Worm (Caenorhabditis elegans) whole organism, L4 larva: ENCODE measurements around the gene srh-223.
A peak's percentile ranks its signal among the peaks of the same experiment; 100 is the strongest.

ENCODE experiments used
- aha-1 ChIP-seq: fragments of 150-350 bp; peaks from one replicate; lab custom pipeline; 2014; ENCODE audit warnings: missing biosample characterization, missing genetic modification characterization
- attf-4 ChIP-seq: sonication (generic microtip); optimal IDR thresholded peaks from 3 replicates; lab custom pipeline; 2017; ENCODE audit warnings: missing biosample characterization, missing genetic modification characterization
- daf-16 ChIP-seq, 3 experiments: sonication (generic microtip); optimal IDR thresholded peaks; 2 replicates each; lab custom pipeline; 2016 to 2017; ENCODE audit warnings: missing genetic modification characterization in 3 of 3, missing genetic modification reagents in 3 of 3, mild to moderate bottlenecking in 2 of 3, missing compliant biosample characterization in 2 of 3, missing biosample characterization in 1 of 3, moderate library complexity in 1 of 3
- dmd-6 ChIP-seq: fragments of 200-800 bp; sonication (Bioruptor generic); IDR thresholded peaks from 2 replicates; pipeline ENCODE4 v1.3.6; 2022; ENCODE audit warnings: missing genetic modification reagents, missing genetic modification characterization, missing compliant biosample characterization
- dpl-1 ChIP-seq: fragments of 150-350 bp; optimal IDR thresholded peaks from 2 replicates; lab custom pipeline; 2014; ENCODE audit warnings: missing biosample characterization, missing genetic modification reagents, missing genetic modification characterization
- hlh-11 ChIP-seq: fragments of 200-800 bp; sonication (Bioruptor generic); optimal IDR thresholded peaks from 2 replicates; lab custom pipeline; 2018; ENCODE audit warnings: mild to moderate bottlenecking, missing genetic modification characterization, missing compliant biosample characterization
- hmg-1.1 ChIP-seq: fragments of 200-800 bp; sonication (Bioruptor generic); IDR thresholded peaks from 2 replicates; pipeline ENCODE4 v1.3.6; 2022; ENCODE audit warnings: missing genetic modification reagents, missing genetic modification characterization, missing compliant biosample characterization
- lin-13 ChIP-seq: fragments of 150-350 bp; optimal IDR thresholded peaks from 2 replicates; lab custom pipeline; 2014; ENCODE audit warnings: missing biosample characterization, missing genetic modification reagents, missing genetic modification characterization
- lsy-2 ChIP-seq, 2 experiments: fragments of 150-350 bp in 1 of 2; sonication (generic microtip) in 1 of 2; optimal IDR thresholded peaks; 2 replicates each; lab custom pipeline; 2014 to 2017; ENCODE audit warnings: missing biosample characterization in 2 of 2, missing genetic modification characterization in 2 of 2
- mdl-1 ChIP-seq, 2 experiments: fragments of 150-350 bp in 1 of 2; sonication (generic microtip) in 1 of 2; optimal IDR thresholded peaks; 2 replicates each; lab custom pipeline; 2014 to 2017; ENCODE audit warnings: missing biosample characterization in 2 of 2, missing genetic modification characterization in 2 of 2
- nhr-28 ChIP-seq: fragments of 150-350 bp; optimal IDR thresholded peaks from 2 replicates; lab custom pipeline; 2014; ENCODE audit warnings: missing biosample characterization, missing genetic modification characterization
- php-3 ChIP-seq: fragments of 200-800 bp; sonication (Bioruptor generic); IDR thresholded peaks from 2 replicates; pipeline ENCODE4 v1.3.6; 2022; ENCODE audit warnings: missing genetic modification reagents, missing genetic modification characterization, missing compliant biosample characterization
- pqm-1 ChIP-seq: sonication (generic microtip); optimal IDR thresholded peaks from 2 replicates; lab custom pipeline; 2017; ENCODE audit warnings: missing biosample characterization, missing genetic modification characterization
- spr-3 ChIP-seq: fragments of 200-800 bp; sonication (Bioruptor generic); optimal IDR thresholded peaks from 2 replicates; lab custom pipeline; 2018; ENCODE audit warnings: mild to moderate bottlenecking, missing genetic modification characterization, missing compliant biosample characterization
- unc-62 ChIP-seq, 3 experiments: fragments of 150-350 bp in 1 of 3; sonication (generic microtip); optimal IDR thresholded peaks in 2 of 3; peaks in 1 of 3; 1 replicate in 1 of 3; 2 replicates in 2 of 3; lab custom pipeline; 2014 to 2017; ENCODE audit warnings: missing biosample characterization in 3 of 3, missing genetic modification characterization in 3 of 3, missing genetic modification reagents in 3 of 3, missing genotype in 1 of 3
- zfp-3 ChIP-seq: fragments of 200-800 bp; sonication (Bioruptor generic); conservative IDR thresholded peaks from 2 replicates; pipeline ENCODE4 v1.3.6; 2022; ENCODE audit warnings: missing genetic modification reagents, missing genetic modification characterization, missing compliant biosample characterization

Gene srh-223

DNA sequence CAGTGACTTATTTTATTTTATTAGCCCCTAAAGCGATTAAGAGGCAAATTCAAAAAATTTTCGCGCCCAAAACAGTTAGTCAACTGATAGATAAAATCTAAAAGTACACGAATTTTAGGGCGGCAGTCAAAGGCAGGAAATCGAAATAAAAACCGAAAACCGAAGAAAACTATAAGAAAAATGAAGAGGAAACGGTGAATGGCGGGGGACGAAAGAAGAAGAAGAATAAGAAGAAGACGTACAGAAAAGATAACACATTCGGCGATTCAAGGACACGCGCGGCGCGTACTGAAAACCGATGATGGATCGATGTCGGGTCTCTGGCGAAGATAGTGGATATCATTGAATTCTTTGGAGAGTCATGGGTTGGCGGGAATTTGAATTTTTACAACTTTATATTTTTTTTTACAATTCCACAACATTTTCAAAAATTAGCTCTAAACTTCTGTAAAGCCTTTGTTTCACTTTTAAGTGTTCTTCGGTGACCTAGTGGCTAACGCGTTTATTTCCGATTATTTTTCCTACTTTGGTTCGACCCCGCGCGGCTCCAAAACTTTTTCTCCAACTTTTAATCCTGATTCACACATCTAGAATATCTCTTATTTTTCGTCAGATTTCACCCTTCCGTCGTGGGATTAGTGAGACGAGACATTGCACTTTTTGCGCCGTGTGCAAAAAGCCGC is 49.4 kb downstream of the srh-223 start:
- no peak for TF ChIP-seq lin-13
- no peak for TF ChIP-seq php-3 (GFP tag; lab: Robert Waterston, UW)
- no peak for TF ChIP-seq hmg-1.1 (GFP tag; lab: Robert Waterston, UW)
- TF ChIP-seq mdl-1 (tag; optimal IDR thresholded peaks at IDR 0.05; lab: Kevin White, UChicago): peak in 1 of 2 experiments; percentile 38
- TF ChIP-seq aha-1 (tag; lab: Kevin White, UChicago): peak; percentile 90
- TF ChIP-seq hlh-11: peak; percentile 29
- peak in 1 of 2 experiments; percentile 9 for TF ChIP-seq lsy-2 (tag; optimal IDR thresholded peaks at IDR 0.05; lab: Kevin White, UChicago)
- peak in 1 of 2 experiments; percentile 94 for TF ChIP-seq unc-62 (GFP tag; optimal IDR thresholded peaks at IDR 0.05 in 1 of 2; lab: Kevin White, UChicago)
- no peak for TF ChIP-seq unc-62 (tag; optimal IDR thresholded peaks at IDR 0.05; lab: Kevin White, UChicago)
- no peak for TF ChIP-seq zfp-3
- TF ChIP-seq dpl-1 (GFP tag; lab: Kevin White, UChicago): peak; percentile 66
- TF ChIP-seq pqm-1 (tag; lab: Kevin White, UChicago): no peak
- no peak for TF ChIP-seq spr-3
- peak; percentile 60 for TF ChIP-seq nhr-28 (tag; lab: Kevin White, UChicago)

ce11 chrIV:4032350-4032749 is 50.6 kb downstream of the srh-223 start:
- TF ChIP-seq nhr-28 (tag; lab: Kevin White, UChicago) (peak; percentile 19), dmd-6 (peak; percentile 9; the same call in 1 of the 2 replicates), attf-4 (tag; lab: Kevin White, UChicago) (no peak), spr-3 (no peak), daf-16 (GFP tag; optimal IDR thresholded peaks at IDR 0.05; lab: Kevin White, UChicago) (no peak), daf-16 (tag; optimal IDR thresholded peaks at IDR 0.05; lab: Kevin White, UChicago) (peak; percentile 32)
- TF ChIP-seq, all 104 proteins: peak for 3
